Fruit fly (Drosophila melanogaster): ENCODE results near the gene ValRS-m.
A peak's percentile ranks its signal among the peaks of the same experiment; 100 is the strongest.

DNA sequence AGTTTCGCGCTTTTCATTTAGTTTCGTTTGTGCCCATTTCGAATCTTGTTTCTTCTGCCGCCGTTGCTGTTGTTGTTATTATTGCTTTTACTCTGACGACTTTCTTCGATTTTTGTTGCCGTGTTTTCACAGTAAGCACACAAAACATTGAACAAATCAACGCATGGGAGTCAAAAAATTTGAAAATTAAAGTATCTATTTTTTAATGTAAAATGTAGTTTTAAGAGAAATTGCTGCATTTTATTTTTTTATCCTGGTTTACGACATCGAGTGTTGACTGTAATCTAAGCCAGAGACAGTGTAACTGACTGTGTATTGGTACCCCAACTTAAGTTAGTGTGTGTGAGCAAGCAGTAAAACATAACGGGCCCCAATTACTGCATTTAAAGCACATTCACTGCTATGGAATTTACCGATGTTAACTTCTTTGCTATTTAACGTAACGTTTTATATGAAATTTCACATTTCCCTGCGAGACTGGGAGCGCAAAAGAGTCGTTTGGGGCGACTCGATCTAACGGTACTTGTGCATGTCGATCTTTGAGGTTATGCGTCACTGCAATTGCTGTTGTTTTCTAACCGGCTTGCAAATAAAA is 31.7 kb upstream of the ValRS-m start:
- TF ChIP-seq kay (GFP tag; ENCODE audit: borderline replicate concordance) (no peak), bab1 (GFP tag; optimal IDR thresholded peaks at IDR 0.05) (peak; percentile 96), Mnt (GFP tag; optimal IDR thresholded peaks at IDR 0.05) (peak; percentile 57), cic (GFP tag; optimal IDR thresholded peaks at IDR 0.05) (no peak), Hr96 (GFP tag; optimal IDR thresholded peaks at IDR 0.05) (no peak), CG5204 (GFP tag; optimal IDR thresholded peaks at IDR 0.05) (no peak), ovo (GFP tag; optimal IDR thresholded peaks at IDR 0.05) (peak; percentile 96), CG33017 (tag; optimal IDR thresholded peaks at IDR 0.05) (peak; percentile 90), cnc (optimal IDR thresholded peaks at IDR 0.05) (no peak), toe (GFP tag; optimal IDR thresholded peaks at IDR 0.05) (no peak), CG7101 (tag; optimal IDR thresholded peaks at IDR 0.05) (peak; percentile 90)
